Fruit fly (Drosophila melanogaster): ENCODE results near the gene pzg.

pzg gene

dm6 chr3L:21276296-21277257 is 9.3 kb upstream of the pzg start (continued):
- TF ChIP-seq CG9797 (GFP tag; optimal IDR thresholded peaks at IDR 0.05), result no peak
- TF ChIP-seq CG1233 (GFP tag; optimal IDR thresholded peaks at IDR 0.05), result peak; percentile 45
- no peak for TF ChIP-seq tap (tag; optimal IDR thresholded peaks at IDR 0.05)
- no peak for TF ChIP-seq CG10321 (GFP tag; IDR thresholded peaks at IDR 0.05)
- TF ChIP-seq unc-4 (GFP tag; IDR thresholded peaks at IDR 0.05; ENCODE audit: partially characterized antibody), result 0 out of 2 replicates have a peak, but pooled peaks have one; percentile 21
- no peak for TF ChIP-seq B-H2 (GFP tag; optimal IDR thresholded peaks at IDR 0.05)
- peak; percentile 43 for TF ChIP-seq tx (GFP tag; optimal IDR thresholded peaks at IDR 0.05)
- peak; percentile 16 for TF ChIP-seq CG8281 (tag; optimal IDR thresholded peaks at IDR 0.05)
- peak; percentile 78 for TF ChIP-seq Oli (tag; optimal IDR thresholded peaks at IDR 0.05)
- peak; percentile 30; the same call in 1 of the 2 replicates for TF ChIP-seq CG31224 (GFP tag; IDR thresholded peaks at IDR 0.05)
- peak; percentile 76 for TF ChIP-seq CG2120 (GFP tag; optimal IDR thresholded peaks at IDR 0.05)
- TF ChIP-seq CG13624 (GFP tag; optimal IDR thresholded peaks at IDR 0.05), result peak; percentile 50
- TF ChIP-seq fd3F (GFP tag; optimal IDR thresholded peaks at IDR 0.05), result peak; percentile 29
- TF ChIP-seq CG4617 (GFP tag; optimal IDR thresholded peaks at IDR 0.05; ENCODE audit: borderline replicate concordance), result no peak
- no peak for TF ChIP-seq Tbp (GFP tag; optimal IDR thresholded peaks at IDR 0.05)
- TF ChIP-seq CG10147 (GFP tag; optimal IDR thresholded peaks at IDR 0.05), result peak; percentile 41
- TF ChIP-seq HLH3B (GFP tag; IDR thresholded peaks at IDR 0.05), result peak; percentile 5; the same call in 1 of the 2 replicates
- peak; percentile 20 for TF ChIP-seq gcm (GFP tag; optimal IDR thresholded peaks at IDR 0.05)
- peak; percentile 47 for TF ChIP-seq Hr3 (GFP tag; optimal IDR thresholded peaks at IDR 0.05)
- TF ChIP-seq jigr1 (GFP tag; IDR thresholded peaks at IDR 0.05), result no peak
- TF ChIP-seq Oaz (GFP tag; IDR thresholded peaks at IDR 0.05), result no peak
- peak; percentile 41; the same call in 1 of the 2 replicates for TF ChIP-seq CG32532 (GFP tag; IDR thresholded peaks at IDR 0.05)
- TF ChIP-seq Dek (tag; optimal IDR thresholded peaks at IDR 0.05), result peak; percentile 11
- TF ChIP-seq CG34376 (GFP tag; optimal IDR thresholded peaks at IDR 0.05), result peak; percentile 17
- no peak for TF ChIP-seq br (optimal IDR thresholded peaks at IDR 0.05)
- TF ChIP-seq Sry-δ (GFP tag; optimal IDR thresholded peaks at IDR 0.05), result peak; percentile 12
- no peak for TF ChIP-seq Hey (tag; optimal IDR thresholded peaks at IDR 0.05)
- no peak for TF ChIP-seq CG17186 (GFP tag; optimal IDR thresholded peaks at IDR 0.05)
- no peak for TF ChIP-seq usp (GFP tag; optimal IDR thresholded peaks at IDR 0.05)
- TF ChIP-seq ind (GFP tag; optimal IDR thresholded peaks at IDR 0.05), result peak; percentile 44
- TF ChIP-seq CG6683 (GFP tag; optimal IDR thresholded peaks at IDR 0.05), result no peak
- peak; percentile 22 for TF ChIP-seq CG9876 (GFP tag; optimal IDR thresholded peaks at IDR 0.05)
- TF ChIP-seq chm (GFP tag; IDR thresholded peaks at IDR 0.05), result peak; percentile 19; the same call in 1 of the 2 replicates
- TF ChIP-seq CG12104 (GFP tag; optimal IDR thresholded peaks at IDR 0.05), result peak; percentile 75
- peak; percentile 43; the same call in 1 of the 2 replicates for TF ChIP-seq E2f2 (GFP tag; IDR thresholded peaks at IDR 0.05)
- peak; percentile 1 for TF ChIP-seq schlank (tag; optimal IDR thresholded peaks at IDR 0.05)
- peak; percentile 50 for TF ChIP-seq CG11723 (GFP tag; optimal IDR thresholded peaks at IDR 0.05)
- TF ChIP-seq sisA (GFP tag; IDR thresholded peaks at IDR 0.05), result peak; percentile 54
- TF ChIP-seq MTF-1 (GFP tag; optimal IDR thresholded peaks at IDR 0.05; ENCODE audit: borderline replicate concordance), result peak; percentile 1
- TF ChIP-seq CG42726 (GFP tag; IDR thresholded peaks at IDR 0.05; ENCODE audit: partially characterized antibody), result no peak
- TF ChIP-seq stwl (tag; optimal IDR thresholded peaks at IDR 0.05), result no peak
- TF ChIP-seq shn (GFP tag; optimal IDR thresholded peaks at IDR 0.05), result peak; percentile 67
- TF ChIP-seq lilli (GFP tag; optimal IDR thresholded peaks at IDR 0.05), result peak; percentile 64
- TF ChIP-seq CG1603 (tag; optimal IDR thresholded peaks at IDR 0.05), result peak; percentile 23
- peak; percentile 65 for TF ChIP-seq dysf (GFP tag; IDR thresholded peaks at IDR 0.05)
- peak in 1 of 2 experiments; percentile 41 for TF ChIP-seq bsh (GFP tag; optimal IDR thresholded peaks at IDR 0.05)
- TF ChIP-seq Sox100B (GFP tag; optimal IDR thresholded peaks at IDR 0.05), result peak; percentile 77
- peak; percentile 44 for TF ChIP-seq CG3838 (GFP tag; optimal IDR thresholded peaks at IDR 0.05)

Data from whole organism, embryonic.